Fruit fly (Drosophila melanogaster) whole organism, embryonic: ENCODE data around the gene Mtpalpha.

Experiments
- Awh ChIP-seq: fragments of 200-800 bp; sonication (Bioruptor generic); IDR thresholded peaks from 2 replicates; pipeline ENCODE4, ENCODE4 v1.3.6; 2022; ENCODE audit warnings: missing biosample characterization, missing genetic modification characterization
- B-H2 ChIP-seq: fragments of 200-800 bp; sonication (Bioruptor generic); optimal IDR thresholded peaks from 2 replicates; lab custom pipeline; 2018; ENCODE audit warnings: missing biosample characterization, mild to moderate bottlenecking, missing genetic modification characterization
- CG10209 ChIP-seq: fragments of 200-800 bp; sonication (Bioruptor generic); optimal IDR thresholded peaks from 3 replicates; lab custom pipeline; 2017; ENCODE audit warnings: missing biosample characterization, mild to moderate bottlenecking, missing genetic modification characterization, missing genetic modification reagents
- CG11085 ChIP-seq: fragments of 200-800 bp; sonication (Bioruptor generic); IDR thresholded peaks from 2 replicates; pipeline ENCODE4 v1.3.6; 2022; ENCODE audit warnings: missing biosample characterization, missing genetic modification characterization
- CG11093 ChIP-seq: fragments of 200-800 bp; sonication (Bioruptor generic); IDR thresholded peaks from 3 replicates; pipeline ENCODE4 v1.3.6; 2022; ENCODE audit warnings: missing biosample characterization, missing genetic modification characterization
- CG11398 ChIP-seq: fragments of 200-800 bp; sonication (Bioruptor generic); optimal IDR thresholded peaks from 2 replicates; lab custom pipeline; 2016; ENCODE audit warnings: missing biosample characterization, missing genetic modification characterization
- CG11504 ChIP-seq: fragments of 200-800 bp; sonication (Bioruptor generic); optimal IDR thresholded peaks from 3 replicates; lab custom pipeline; 2019; ENCODE audit warnings: missing biosample characterization, mild to moderate bottlenecking, missing genetic modification characterization, moderate library complexity
- CG12391 ChIP-seq: fragments of 200-800 bp; sonication (Bioruptor generic); optimal IDR thresholded peaks from 3 replicates; lab custom pipeline; 2018; ENCODE audit warnings: missing biosample characterization, mild to moderate bottlenecking, missing genetic modification characterization, moderate library complexity
- CG13894 ChIP-seq: fragments of 200-800 bp; sonication (Bioruptor generic); optimal IDR thresholded peaks from 3 replicates; lab custom pipeline; 2018; ENCODE audit warnings: missing biosample characterization, mild to moderate bottlenecking, missing genetic modification characterization, moderate library complexity
- CG1602 ChIP-seq: fragments of 200-800 bp; sonication (Bioruptor generic); optimal IDR thresholded peaks from 3 replicates; lab custom pipeline; 2016; ENCODE audit warnings: missing biosample characterization, missing genetic modification characterization
- CG16813 ChIP-seq: fragments of 200-800 bp; sonication (Bioruptor generic); IDR thresholded peaks from 3 replicates; pipeline ENCODE4 v1.3.6; 2022; ENCODE audit warnings: missing biosample characterization, missing genetic modification characterization; ENCODE audit not compliant: partially characterized antibody
- CG1792 ChIP-seq: fragments of 200-800 bp; sonication (Bioruptor generic); optimal IDR thresholded peaks from 2 replicates; lab custom pipeline; 2016; ENCODE audit warnings: missing biosample characterization, missing genetic modification characterization
- CG18262 ChIP-seq: fragments of 200-800 bp; optimal IDR thresholded peaks from 3 replicates; lab custom pipeline; 2019; ENCODE audit warnings: missing biosample characterization, mild to moderate bottlenecking, missing genetic modification characterization, moderate library complexity
- CG2116 ChIP-seq: fragments of 200-800 bp; sonication (Bioruptor generic); optimal IDR thresholded peaks from 3 replicates; lab custom pipeline; 2018; ENCODE audit warnings: missing biosample characterization, mild to moderate bottlenecking, missing genetic modification characterization
- CG2129 ChIP-seq: fragments of 200-800 bp; sonication (Bioruptor generic); IDR thresholded peaks from 2 replicates; pipeline ENCODE4 v1.3.6; 2022; ENCODE audit warnings: missing biosample characterization, missing genetic modification characterization; ENCODE audit not compliant: partially characterized antibody
- CG2678 ChIP-seq: fragments of 200-800 bp; sonication (Bioruptor generic); optimal IDR thresholded peaks from 3 replicates; lab custom pipeline; 2019; ENCODE audit warnings: missing biosample characterization, mild to moderate bottlenecking, missing genetic modification characterization, moderate library complexity
- CG2712 ChIP-seq: fragments of 200-800 bp; optimal IDR thresholded peaks from 3 replicates; lab custom pipeline; 2019; ENCODE audit warnings: missing biosample characterization, mild to moderate bottlenecking, missing genetic modification characterization, moderate library complexity
- CG31441 ChIP-seq: fragments of 200-800 bp; sonication (Bioruptor generic); IDR thresholded peaks from 2 replicates; pipeline ENCODE4 v1.3.6; 2022; ENCODE audit warnings: missing biosample characterization, missing genetic modification characterization
- CG3163 ChIP-seq: fragments of 200-800 bp; sonication (Bioruptor generic); optimal IDR thresholded peaks from 3 replicates; lab custom pipeline; 2016; ENCODE audit warnings: missing biosample characterization, missing genetic modification characterization
- CG43689 ChIP-seq: fragments of 200-800 bp; sonication (Bioruptor generic); IDR thresholded peaks from 2 replicates; pipeline ENCODE4 v1.3.6; 2022; ENCODE audit warnings: missing biosample characterization, missing genetic modification characterization
- CG5180 ChIP-seq: fragments of 200-800 bp; sonication (Bioruptor generic); optimal IDR thresholded peaks from 3 replicates; lab custom pipeline; 2017; ENCODE audit warnings: missing biosample characterization, missing genetic modification characterization, mild to moderate bottlenecking, moderate library complexity, missing genetic modification reagents
- CG5953 ChIP-seq: fragments of 200-800 bp; sonication (Bioruptor generic); IDR thresholded peaks from 2 replicates; pipeline ENCODE4 v1.3.6; 2022; ENCODE audit warnings: missing biosample characterization, missing genetic modification characterization
- CG6254 ChIP-seq: fragments of 200-800 bp; sonication (Bioruptor generic); optimal IDR thresholded peaks from 3 replicates; lab custom pipeline; 2017; ENCODE audit warnings: mild to moderate bottlenecking, missing biosample characterization, missing genetic modification reagents, missing genetic modification characterization
- CG7372 ChIP-seq: fragments of 200-800 bp; sonication (Bioruptor generic); IDR thresholded peaks from 2 replicates; pipeline ENCODE4 v1.3.6; 2022; ENCODE audit warnings: missing biosample characterization, missing genetic modification characterization
- CG9817 ChIP-seq: fragments of 200-800 bp; sonication (Bioruptor generic); optimal IDR thresholded peaks from 2 replicates; lab custom pipeline; 2018; ENCODE audit warnings: missing biosample characterization, mild to moderate bottlenecking, missing genetic modification characterization, moderate library complexity
- CTCF ChIP-seq: fragments of 200-800 bp; sonication (Bioruptor generic); optimal IDR thresholded peaks from 2 replicates; lab custom pipeline; 2017; ENCODE audit warnings: missing biosample characterization, mild to moderate bottlenecking, missing genetic modification characterization, moderate library complexity
- D19A ChIP-seq: fragments of 200-800 bp; optimal IDR thresholded peaks from 3 replicates; lab custom pipeline; 2019; ENCODE audit warnings: missing biosample characterization, mild to moderate bottlenecking, missing genetic modification characterization, moderate library complexity
- HLH4C ChIP-seq: fragments of 200-800 bp; sonication (Bioruptor generic); IDR thresholded peaks from 3 replicates; pipeline ENCODE4 v1.3.6; 2022; ENCODE audit warnings: missing biosample characterization, missing genetic modification characterization; ENCODE audit not compliant: partially characterized antibody
- HmgD ChIP-seq: fragments of 200-800 bp; sonication (Bioruptor generic); optimal IDR thresholded peaks from 3 replicates; lab custom pipeline; 2016; ENCODE audit warnings: missing biosample characterization, missing genetic modification characterization
- Lhr ChIP-seq: fragments of 200-800 bp; sonication (Bioruptor generic); optimal IDR thresholded peaks from 3 replicates; lab custom pipeline; 2017; ENCODE audit warnings: mild to moderate bottlenecking, missing biosample characterization, missing genetic modification reagents, missing genetic modification characterization
- MBD-R2 ChIP-seq: fragments of 200-800 bp; sonication (Bioruptor generic); IDR thresholded peaks from 2 replicates; pipeline ENCODE4 v1.3.6; 2022; ENCODE audit warnings: missing biosample characterization, missing genetic modification characterization
- MESR4 ChIP-seq: fragments of 200-800 bp; sonication (Bioruptor generic); optimal IDR thresholded peaks from 2 replicates; lab custom pipeline; 2018; ENCODE audit warnings: missing biosample characterization, mild to moderate bottlenecking, missing genetic modification characterization, moderate library complexity
- Mes4 ChIP-seq: fragments of 200-800 bp; sonication (Bioruptor generic); optimal IDR thresholded peaks from 2 replicates; lab custom pipeline; 2016; ENCODE audit warnings: missing biosample characterization, missing genetic modification characterization
- Nf-YC ChIP-seq: fragments of 200-800 bp; optimal IDR thresholded peaks from 3 replicates; lab custom pipeline; 2019; ENCODE audit warnings: missing biosample characterization, mild to moderate bottlenecking, missing genetic modification characterization, moderate library complexity
- ase ChIP-seq: fragments of 200-800 bp; sonication (Bioruptor generic); IDR thresholded peaks from 3 replicates; pipeline ENCODE4 v1.3.6; 2022; ENCODE audit warnings: missing biosample characterization, missing genetic modification characterization
- ci ChIP-seq: fragments of 200-800 bp; sonication (Bioruptor generic); IDR thresholded peaks from 3 replicates; pipeline ENCODE4 v1.3.6; 2022; ENCODE audit warnings: missing biosample characterization, missing genetic modification characterization
- dysf ChIP-seq: fragments of 200-800 bp; sonication (Bioruptor generic); IDR thresholded peaks from 3 replicates; pipeline ENCODE4 v1.3.6; 2022; ENCODE audit warnings: missing biosample characterization, missing genetic modification characterization
- grau ChIP-seq: fragments of 200-800 bp; optimal IDR thresholded peaks from 3 replicates; lab custom pipeline; 2019; ENCODE audit warnings: missing biosample characterization, mild to moderate bottlenecking, missing genetic modification characterization, moderate library complexity
- klu ChIP-seq: fragments of 200-800 bp; sonication (Bioruptor generic); IDR thresholded peaks from 2 replicates; pipeline ENCODE4 v1.3.6; 2022; ENCODE audit warnings: missing biosample characterization, missing genetic modification characterization
- luna ChIP-seq: fragments of 200-800 bp; sonication (Bioruptor generic); optimal IDR thresholded peaks from 2 replicates; lab custom pipeline; 2016; ENCODE audit warnings: missing biosample characterization, missing genetic modification characterization
- nerfin-1 ChIP-seq: fragments of 200-800 bp; sonication (Bioruptor generic); optimal IDR thresholded peaks from 3 replicates; lab custom pipeline; 2019; ENCODE audit warnings: missing biosample characterization, mild to moderate bottlenecking, missing genetic modification characterization, moderate library complexity
- pb ChIP-seq: fragments of 200-800 bp; sonication (Bioruptor generic); optimal IDR thresholded peaks from 3 replicates; lab custom pipeline; 2016; ENCODE audit warnings: missing biosample characterization, missing genetic modification characterization
- phol ChIP-seq: fragments of 200-800 bp; sonication (Bioruptor generic); optimal IDR thresholded peaks from 3 replicates; lab custom pipeline; 2018; ENCODE audit warnings: missing biosample characterization, mild to moderate bottlenecking, missing genetic modification characterization, moderate library complexity
- pnt ChIP-seq: fragments of 200-800 bp; sonication (Bioruptor generic); optimal IDR thresholded peaks from 3 replicates; lab custom pipeline; 2016; ENCODE audit warnings: missing biosample characterization, missing genetic modification characterization
- pros ChIP-seq: fragments of 200-800 bp; sonication (Bioruptor generic); optimal IDR thresholded peaks from 3 replicates; lab custom pipeline; 2019; ENCODE audit warnings: missing biosample characterization, mild to moderate bottlenecking, missing genetic modification characterization, moderate library complexity
- psq ChIP-seq: fragments of 200-800 bp; sonication (Bioruptor generic); optimal IDR thresholded peaks from 2 replicates; lab custom pipeline; 2017; ENCODE audit warnings: missing biosample characterization, missing genetic modification characterization
- sens-2 ChIP-seq: fragments of 200-800 bp; sonication (Bioruptor generic); IDR thresholded peaks from 2 replicates; pipeline ENCODE4 v1.3.6; 2022; ENCODE audit warnings: missing biosample characterization, missing genetic modification characterization
- sqz ChIP-seq: fragments of 200-800 bp; sonication (Bioruptor generic); optimal IDR thresholded peaks from 3 replicates; lab custom pipeline; 2018; ENCODE audit warnings: missing biosample characterization, mild to moderate bottlenecking, missing genetic modification characterization
- usp ChIP-seq: fragments of >200 bp; optimal IDR thresholded peaks from 2 replicates; lab custom pipeline; 2017; ENCODE audit warnings: missing biosample characterization, missing genetic modification characterization
- wdn ChIP-seq: fragments of 200-800 bp; sonication (Bioruptor generic); IDR thresholded peaks from 2 replicates; pipeline ENCODE4 v1.3.6; 2022; ENCODE audit warnings: missing biosample characterization, missing genetic modification characterization
- zfh1 ChIP-seq: fragments of 200-800 bp; sonication (Bioruptor generic); IDR thresholded peaks from 3 replicates; pipeline ENCODE4 v1.3.6; 2022; ENCODE audit warnings: missing biosample characterization, missing genetic modification characterization

Gene Mtpalpha

dm6 chr2L:9567398-9567856 is 9.1 kb downstream of the Mtpalpha start (continued):
- TF ChIP-seq dysf (GFP tag; lab: Robert Waterston, UW) = peak; percentile 95
- TF ChIP-seq HLH4C = no peak
- TF ChIP-seq klu = peak; percentile 49
- TF ChIP-seq psq (GFP tag; lab: Kevin White, UChicago) = peak; percentile 89
- TF ChIP-seq CG2678 (tag; lab: Kevin White, UChicago) = peak; percentile 95
- TF ChIP-seq CG10209 = peak; percentile 98
- TF ChIP-seq CG2712 (tag; lab: Kevin White, UChicago) = peak; percentile 93
- TF ChIP-seq zfh1 (GFP tag; lab: Robert Waterston, UW) = peak; percentile 95
- TF ChIP-seq sqz (GFP tag; lab: Kevin White, UChicago) = peak; percentile 99
- peak; percentile 88 for TF ChIP-seq phol (tag; lab: Kevin White, UChicago)
- peak; percentile 91 for TF ChIP-seq CG11085 (GFP tag; lab: Robert Waterston, UW)
- TF ChIP-seq luna (GFP tag; lab: Kevin White, UChicago) = peak; percentile 95
- peak; percentile 82 for TF ChIP-seq CG1602
- peak; percentile 88 for TF ChIP-seq Nf-YC (tag; lab: Kevin White, UChicago)
- peak; percentile 96 for TF ChIP-seq CG6254
- peak; percentile 97 for TF ChIP-seq CG11398
- TF ChIP-seq B-H2 (GFP tag; lab: Kevin White, UChicago) = peak; percentile 100
- peak; percentile 98 for TF ChIP-seq Awh (GFP tag; lab: Robert Waterston, UW)
- peak; percentile 98 for TF ChIP-seq CG12391
- peak; percentile 95 for TF ChIP-seq nerfin-1 (tag; lab: Kevin White, UChicago)
- peak; percentile 97 for TF ChIP-seq CG13894 (tag; lab: Kevin White, UChicago)
- TF ChIP-seq CG11093 (GFP tag; lab: Robert Waterston, UW) = peak; percentile 33; the same call in 1 of the 3 replicates
- TF ChIP-seq Lhr (GFP tag; lab: Kevin White, UChicago) = peak; percentile 97
- peak; percentile 89 for TF ChIP-seq HmgD (GFP tag; lab: Kevin White, UChicago)
- peak; percentile 98 for TF ChIP-seq CG5953 (GFP tag; lab: Robert Waterston, UW)
- TF ChIP-seq pb (GFP tag; lab: Kevin White, UChicago) = peak; percentile 96
- TF ChIP-seq ase (GFP tag; lab: Robert Waterston, UW) = peak; percentile 96
- TF ChIP-seq CG11504 = peak; percentile 95
- TF ChIP-seq pros (GFP tag; lab: Kevin White, UChicago) = no peak
- peak; percentile 92 for TF ChIP-seq CG7372 (GFP tag; lab: Robert Waterston, UW)
- peak; percentile 96 for TF ChIP-seq CG43689 (GFP tag; lab: Robert Waterston, UW)
- peak; percentile 95 for TF ChIP-seq grau (tag; lab: Kevin White, UChicago)
- peak; percentile 98 for TF ChIP-seq sens-2
- peak; percentile 88 for TF ChIP-seq CG1792 (GFP tag; lab: Kevin White, UChicago)
- TF ChIP-seq CG16813 = no peak
- peak; percentile 91 for TF ChIP-seq CG18262 (tag; lab: Kevin White, UChicago)
- peak; percentile 96 for TF ChIP-seq CG31441 (GFP tag; lab: Robert Waterston, UW)
- TF ChIP-seq CG2129 (GFP tag; lab: Robert Waterston, UW) = no peak
- peak; percentile 96 for TF ChIP-seq Mes4 (GFP tag; lab: Kevin White, UChicago)
- TF ChIP-seq CTCF (GFP tag; lab: Kevin White, UChicago) = peak; percentile 96
- peak; percentile 97 for TF ChIP-seq CG9817 (tag; lab: Kevin White, UChicago)
- TF ChIP-seq pnt (GFP tag; lab: Kevin White, UChicago) = peak; percentile 37
- TF ChIP-seq D19A (tag; lab: Kevin White, UChicago) = peak; percentile 89
- TF ChIP-seq CG2116 = peak; percentile 94
- peak; percentile 100 for TF ChIP-seq ci (GFP tag; lab: Robert Waterston, UW)
- TF ChIP-seq wdn (GFP tag; lab: Robert Waterston, UW) = peak; percentile 93
- peak; percentile 84 for TF ChIP-seq CG3163
- peak; percentile 84 for TF ChIP-seq MBD-R2 (GFP tag; lab: Robert Waterston, UW)
- peak; percentile 89 for TF ChIP-seq MESR4 (GFP tag; lab: Kevin White, UChicago)
- TF ChIP-seq usp (GFP tag; lab: Kevin White, UChicago) = no peak
- TF ChIP-seq CG5180 = peak; percentile 93
